Fruit fly (Drosophila melanogaster): ENCODE results near the gene NimB2.

Gene NimB2

dm6 chr2L:14011591-14012303, 44.9 kb upstream of the NimB2 start (continued):
- no peak for TF ChIP-seq stc (GFP tag; IDR thresholded peaks at IDR 0.05)
- TF ChIP-seq CG11247 (GFP tag; IDR thresholded peaks at IDR 0.05): peak; percentile 31; the same call in 1 of the 2 replicates
- TF ChIP-seq Tbp (GFP tag; optimal IDR thresholded peaks at IDR 0.05): no peak
- peak; percentile 69 for TF ChIP-seq lab (GFP tag; optimal IDR thresholded peaks at IDR 0.05)
- no peak for TF ChIP-seq cg (GFP tag; optimal IDR thresholded peaks at IDR 0.05)
- no peak for TF ChIP-seq HLH54F (GFP tag; optimal IDR thresholded peaks at IDR 0.05)
- TF ChIP-seq sima (GFP tag; optimal IDR thresholded peaks at IDR 0.05): no peak
- peak; percentile 100 for TF ChIP-seq CG8388 (GFP tag; optimal IDR thresholded peaks at IDR 0.05)
- TF ChIP-seq Kr (GFP tag; optimal IDR thresholded peaks at IDR 0.05): no peak
- peak; percentile 50; the same call in 1 of the 3 replicates for TF ChIP-seq CG11695 (GFP tag; IDR thresholded peaks at IDR 0.05)
- TF ChIP-seq CG17359 (tag; optimal IDR thresholded peaks at IDR 0.05): peak; percentile 48
- TF ChIP-seq CG18011 (GFP tag; optimal IDR thresholded peaks at IDR 0.05): no peak
- no peak for TF ChIP-seq CG8089 (GFP tag; optimal IDR thresholded peaks at IDR 0.05)
- TF ChIP-seq CG6813 (GFP tag; optimal IDR thresholded peaks at IDR 0.05): no peak
- TF ChIP-seq ara (GFP tag; IDR thresholded peaks at IDR 0.05): no peak
- peak; percentile 83 for TF ChIP-seq Rfx (GFP tag; IDR thresholded peaks at IDR 0.05)
- no peak for TF ChIP-seq Nf-YC (tag; optimal IDR thresholded peaks at IDR 0.05)
- TF ChIP-seq CG17385 (GFP tag; optimal IDR thresholded peaks at IDR 0.05): peak; percentile 31
- TF ChIP-seq Usf (GFP tag; optimal IDR thresholded peaks at IDR 0.05): no peak
- no peak for TF ChIP-seq CG8765 (GFP tag; IDR thresholded peaks at IDR 0.05)
- peak; percentile 67 for TF ChIP-seq Meics (GFP tag; optimal IDR thresholded peaks at IDR 0.05)
- TF ChIP-seq H2.0 (GFP tag; IDR thresholded peaks at IDR 0.05): peak; percentile 53; the same call in 1 of the 2 replicates
- TF ChIP-seq z (GFP tag; IDR thresholded peaks at IDR 0.05): no peak
- no peak for TF ChIP-seq corto (GFP tag; optimal IDR thresholded peaks at IDR 0.05)
- peak; percentile 51; the same call in 1 of the 3 replicates for TF ChIP-seq so (GFP tag; IDR thresholded peaks at IDR 0.05)
- TF ChIP-seq Fer3 (tag; optimal IDR thresholded peaks at IDR 0.05): peak; percentile 30
- TF ChIP-seq CG30403 (GFP tag; optimal IDR thresholded peaks at IDR 0.05): peak; percentile 25
- no peak for TF ChIP-seq ac (GFP tag; optimal IDR thresholded peaks at IDR 0.05)
- TF ChIP-seq Rx (GFP tag; IDR thresholded peaks at IDR 0.05): 0 out of 2 replicates have a peak, but pooled peaks have one; percentile 7
- TF ChIP-seq Hr3 (GFP tag; optimal IDR thresholded peaks at IDR 0.05): no peak
- TF ChIP-seq CG1233 (GFP tag; optimal IDR thresholded peaks at IDR 0.05): peak; percentile 16
- TF ChIP-seq CG10654 (GFP tag; optimal IDR thresholded peaks at IDR 0.05): no peak
- TF ChIP-seq dysf (GFP tag; IDR thresholded peaks at IDR 0.05): peak; percentile 43; the same call in 1 of the 3 replicates
- TF ChIP-seq Hmx (GFP tag; optimal IDR thresholded peaks at IDR 0.05): no peak
- no peak for TF ChIP-seq Lpt (GFP tag; optimal IDR thresholded peaks at IDR 0.05)
- TF ChIP-seq crol (GFP tag; IDR thresholded peaks at IDR 0.05): no peak
- TF ChIP-seq slbo (GFP tag; IDR thresholded peaks at IDR 0.05): peak; percentile 85
- no peak for TF ChIP-seq Dll (GFP tag; IDR thresholded peaks at IDR 0.05; ENCODE audit: partially characterized antibody)
- no peak for TF ChIP-seq jing (GFP tag; optimal IDR thresholded peaks at IDR 0.05)
- TF ChIP-seq pzg (GFP tag; optimal IDR thresholded peaks at IDR 0.05): no peak
- TF ChIP-seq jigr1 (GFP tag; IDR thresholded peaks at IDR 0.05): no peak
- TF ChIP-seq CG4820 (GFP tag; optimal IDR thresholded peaks at IDR 0.05): no peak
- no peak for TF ChIP-seq Ets97D (GFP tag; optimal IDR thresholded peaks at IDR 0.05)
- no peak for TF ChIP-seq CG4404 (GFP tag; IDR thresholded peaks at IDR 0.05)
- no peak for TF ChIP-seq nom (GFP tag; optimal IDR thresholded peaks at IDR 0.05)
- TF ChIP-seq CG18599 (GFP tag; optimal IDR thresholded peaks at IDR 0.05): peak; percentile 59
- no peak for TF ChIP-seq CG1647 (GFP tag; optimal IDR thresholded peaks at IDR 0.05)
- TF ChIP-seq Nf-YB (GFP tag; optimal IDR thresholded peaks at IDR 0.05): no peak
- TF ChIP-seq CG17612 (GFP tag; IDR thresholded peaks at IDR 0.05): no peak
- no peak for TF ChIP-seq Asciz (GFP tag; optimal IDR thresholded peaks at IDR 0.05)
